1 fruit fly cellular context compared by ENCODE assay signal in genomic region chr2L:3440322-3440721, dm6.
TF ChIP-seq lines count a peak whose summit lies in the region.

No protein-coding gene starts in this region.

TF ChIP-seq in whole organism, embryonic, 481 proteins besides CTCF, POLR2A, EP300 and RAD21 (continued from another document):
- TF ChIP-seq sens-2 (GFP tag; IDR thresholded peaks at IDR 0.05; lab: Robert Waterston, UW) (peak; percentile 43; the same call in 1 of the 2 replicates), CG2202 (tag; optimal IDR thresholded peaks at IDR 0.05; lab: Kevin White, UChicago) (peak; percentile 10), CG4617 (GFP tag; optimal IDR thresholded peaks at IDR 0.05; lab: Kevin White, UChicago; ENCODE audit: borderline replicate concordance) (no peak), gce (GFP tag; IDR thresholded peaks at IDR 0.05; lab: Robert Waterston, UW) (peak; percentile 59; the same call in 1 of the 3 replicates), CG14441 (GFP tag; IDR thresholded peaks at IDR 0.05; lab: Robert Waterston, UW) (peak; percentile 85), zen (tag; optimal IDR thresholded peaks at IDR 0.05; lab: Kevin White, UChicago) (no peak)
